Worm (Caenorhabditis elegans) whole organism, mixed stage, embryonic: ENCODE data around the gene nhr-186.

Experiments used
- M03D4.4 ChIP-seq: sonication (generic microtip); optimal IDR thresholded peaks from 2 replicates; lab custom pipeline; 2017; ENCODE audit warnings: mild to moderate bottlenecking, missing genetic modification characterization, missing compliant biosample characterization
- bed-3 ChIP-seq: fragments of 200-800 bp; sonication (Bioruptor generic); optimal IDR thresholded peaks from 3 replicates; lab custom pipeline; 2018; ENCODE audit warnings: mild to moderate bottlenecking, missing genetic modification characterization, moderate library complexity, missing compliant biosample characterization
- blmp-1 ChIP-seq: fragments of 150-350 bp; optimal IDR thresholded peaks from 2 replicates; lab custom pipeline; 2014; ENCODE audit warnings: missing biosample characterization, missing genetic modification characterization
- ceh-39 ChIP-seq: fragments of 150-350 bp; optimal IDR thresholded peaks from 2 replicates; lab custom pipeline; 2014; ENCODE audit warnings: missing biosample characterization, missing genetic modification characterization
- ceh-43 ChIP-seq: fragments of 200-800 bp; sonication (Bioruptor generic); optimal IDR thresholded peaks from 2 replicates; lab custom pipeline; 2018; ENCODE audit warnings: mild to moderate bottlenecking, missing genetic modification characterization, moderate library complexity, missing compliant biosample characterization
- ceh-83 ChIP-seq: fragments of 200-800 bp; sonication (Bioruptor generic); optimal IDR thresholded peaks from 2 replicates; lab custom pipeline; 2018; ENCODE audit warnings: mild to moderate bottlenecking, missing genetic modification characterization, missing compliant biosample characterization
- ces-1 ChIP-seq: fragments of 150-350 bp; optimal IDR thresholded peaks from 2 replicates; lab custom pipeline; 2014; ENCODE audit warnings: missing biosample characterization, missing genetic modification reagents, missing genetic modification characterization
- cnd-1 ChIP-seq: fragments of 200-800 bp; sonication (Bioruptor generic); optimal IDR thresholded peaks from 2 replicates; lab custom pipeline; 2018; ENCODE audit warnings: mild to moderate bottlenecking, missing genetic modification characterization, missing compliant biosample characterization
- elt-1 ChIP-seq: sonication (generic microtip); optimal IDR thresholded peaks from 2 replicates; lab custom pipeline; 2017; ENCODE audit warnings: missing genetic modification characterization, mild to moderate bottlenecking, missing compliant biosample characterization, antibody characterized with exemption, moderate library complexity, borderline replicate concordance; ENCODE audit not compliant: insufficient read depth
- elt-3 ChIP-seq: fragments of 150-350 bp; optimal IDR thresholded peaks from 2 replicates; lab custom pipeline; 2014; ENCODE audit warnings: missing biosample characterization, missing genetic modification characterization
- flh-1 ChIP-seq: fragments of 200-800 bp; sonication (Bioruptor generic); optimal IDR thresholded peaks from 2 replicates; lab custom pipeline; 2018; ENCODE audit warnings: mild to moderate bottlenecking, missing genetic modification characterization, moderate library complexity, missing compliant biosample characterization
- ham-2 ChIP-seq: fragments of 200-800 bp; sonication (Bioruptor generic); optimal IDR thresholded peaks from 2 replicates; lab custom pipeline; 2018; ENCODE audit warnings: mild to moderate bottlenecking, missing genetic modification characterization, missing compliant biosample characterization
- hlh-1 ChIP-seq: fragments of 150-350 bp; optimal IDR thresholded peaks from 2 replicates; lab custom pipeline; 2014; ENCODE audit warnings: missing biosample characterization, missing genetic modification reagents, missing genetic modification characterization
- lin-13 ChIP-seq: fragments of 150-350 bp; optimal IDR thresholded peaks from 2 replicates; lab custom pipeline; 2014; ENCODE audit warnings: missing biosample characterization, missing genetic modification characterization
- lin-32 ChIP-seq: fragments of 200-800 bp; sonication (Bioruptor generic); optimal IDR thresholded peaks from 2 replicates; lab custom pipeline; 2018; ENCODE audit warnings: mild to moderate bottlenecking, missing genetic modification characterization, missing compliant biosample characterization
- lsy-2 ChIP-seq: fragments of 150-350 bp; optimal IDR thresholded peaks from 2 replicates; lab custom pipeline; 2014; ENCODE audit warnings: missing biosample characterization, missing genetic modification characterization
- mep-1 ChIP-seq: fragments of 150-350 bp; optimal IDR thresholded peaks from 2 replicates; lab custom pipeline; 2017; ENCODE audit warnings: missing biosample characterization, missing genetic modification reagents, missing genetic modification characterization, inconsistent platforms
- mls-2 ChIP-seq: sonication (generic microtip); optimal IDR thresholded peaks from 2 replicates; lab custom pipeline; 2016; ENCODE audit warnings: mild to moderate bottlenecking, missing genetic modification characterization, moderate library complexity, missing compliant biosample characterization
- nhr-12 ChIP-seq: fragments of 150-350 bp; optimal IDR thresholded peaks from 2 replicates; lab custom pipeline; 2014; ENCODE audit warnings: missing biosample characterization, missing genetic modification characterization
- nhr-2 ChIP-seq: fragments of 150-350 bp; optimal IDR thresholded peaks from 2 replicates; lab custom pipeline; 2014; ENCODE audit warnings: missing biosample characterization, missing genetic modification characterization
- nhr-237 ChIP-seq: fragments of 150-350 bp; optimal IDR thresholded peaks from 2 replicates; lab custom pipeline; 2014; ENCODE audit warnings: missing biosample characterization, missing genetic modification characterization
- pha-4 ChIP-seq: fragments of 150-350 bp; optimal IDR thresholded peaks from 2 replicates; lab custom pipeline; 2018; ENCODE audit warnings: missing biosample characterization, missing genetic modification reagents, missing genetic modification characterization
- sem-2 ChIP-seq: fragments of 200-800 bp; sonication (Bioruptor generic); optimal IDR thresholded peaks from 2 replicates; lab custom pipeline; 2018; ENCODE audit warnings: mild to moderate bottlenecking, missing genetic modification characterization, missing compliant biosample characterization
- snpc-4 ChIP-seq: fragments of 150-350 bp; optimal IDR thresholded peaks from 2 replicates; lab custom pipeline; 2014; ENCODE audit warnings: missing biosample characterization, missing genetic modification characterization
- sptf-1 ChIP-seq: sonication (generic microtip); optimal IDR thresholded peaks from 2 replicates; lab custom pipeline; 2017; ENCODE audit warnings: mild to moderate bottlenecking, missing genetic modification characterization, moderate library complexity, missing compliant biosample characterization
- tbx-8 ChIP-seq: fragments of 200-800 bp; sonication (Bioruptor generic); optimal IDR thresholded peaks from 2 replicates; lab custom pipeline; 2018; ENCODE audit warnings: mild to moderate bottlenecking, missing genetic modification characterization, moderate library complexity, missing compliant biosample characterization
- unc-120 ChIP-seq: sonication (generic microtip); optimal IDR thresholded peaks from 2 replicates; lab custom pipeline; 2017; ENCODE audit warnings: missing genetic modification characterization, missing compliant biosample characterization; ENCODE audit not compliant: poor library complexity, severe bottlenecking
- unc-39 ChIP-seq: fragments of 150-350 bp; optimal IDR thresholded peaks from 2 replicates; lab custom pipeline; 2014; ENCODE audit warnings: missing biosample characterization, missing genetic modification characterization
- unc-62 ChIP-seq: fragments of 150-350 bp; optimal IDR thresholded peaks from 2 replicates; lab custom pipeline; 2014; ENCODE audit warnings: missing biosample characterization, missing genetic modification reagents, missing genetic modification characterization
- zip-8 ChIP-seq: fragments of 150-350 bp; optimal IDR thresholded peaks from 2 replicates; lab custom pipeline; 2014; ENCODE audit warnings: missing biosample characterization, missing genetic modification characterization
- ztf-11 ChIP-seq: fragments of 150-350 bp; optimal IDR thresholded peaks from 2 replicates; lab custom pipeline; 2014; ENCODE audit warnings: missing biosample characterization, missing genetic modification characterization

The nhr-186 gene

DNA sequence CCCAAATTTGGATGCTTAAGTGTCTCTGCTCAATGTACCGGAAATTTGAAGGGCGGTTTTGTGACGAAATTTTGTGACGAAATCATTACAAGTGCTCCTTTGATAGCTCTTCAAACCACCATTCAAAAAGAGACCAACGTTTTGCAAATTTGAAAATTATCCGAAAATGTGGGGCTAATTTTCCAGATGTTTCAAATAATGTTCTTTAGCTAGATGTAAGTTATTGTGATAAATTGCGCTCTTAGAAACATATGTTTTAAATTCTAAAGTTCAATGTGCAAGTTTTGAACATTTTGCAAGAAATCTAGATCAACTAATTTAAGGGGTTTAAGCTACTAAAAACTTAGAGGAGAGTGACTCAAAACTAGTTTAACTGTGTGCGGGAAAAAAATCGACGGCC lies 33.9 kb downstream of the nhr-186 start:
- TF ChIP-seq mls-2 (tag; lab: Kevin White, UChicago), result no peak
- no peak for TF ChIP-seq zip-8 (tag; lab: Kevin White, UChicago)
- no peak for TF ChIP-seq ham-2 (GFP tag; lab: Kevin White, UChicago)

DNA sequence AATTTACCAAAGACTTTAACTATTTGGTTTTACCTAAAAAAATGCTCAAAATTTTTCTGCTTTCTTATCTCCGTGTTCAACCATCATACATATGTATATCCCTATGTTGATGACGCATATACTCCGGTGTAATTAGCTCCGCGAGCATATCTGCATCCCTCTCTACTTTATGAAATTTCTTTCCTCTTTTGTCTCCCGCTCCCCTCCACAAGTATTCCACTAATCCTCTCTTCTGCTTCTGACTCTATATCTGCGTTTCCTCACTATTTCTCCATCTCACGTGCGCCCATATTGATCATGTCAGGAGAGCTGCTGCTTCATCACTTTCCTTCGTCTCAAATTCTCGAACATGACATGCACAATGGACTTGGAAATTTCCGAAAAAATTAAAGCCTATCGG lies 39.8 kb downstream of the nhr-186 start, which contains the start of gene H10D18.1:
H10D18.1 (plus strand) TSS at position 277 of the 400 bp plus-strand sequence.
- TF ChIP-seq ces-1 (GFP tag; lab: Kevin White, UChicago), result peak; percentile 22
- no peak for TF ChIP-seq unc-39

DNA sequence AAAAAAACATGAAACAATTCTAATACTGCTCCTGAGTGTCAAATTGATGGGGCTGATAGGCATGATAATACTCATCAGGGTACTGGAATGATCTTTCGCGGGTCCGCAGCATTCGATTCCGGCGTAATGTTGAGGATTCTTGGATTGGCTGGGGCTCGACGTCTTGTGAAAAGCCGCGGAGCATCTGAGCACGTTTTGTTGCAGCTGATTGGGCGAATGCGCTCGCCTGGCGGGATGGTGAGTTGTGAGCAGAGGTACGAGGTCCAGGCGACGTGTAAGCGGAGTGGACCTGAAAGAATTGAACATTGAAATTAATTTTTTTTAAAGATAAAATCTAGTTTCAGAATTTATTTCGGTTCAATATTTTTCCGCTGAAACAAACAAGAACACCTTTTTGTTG lies 40.7 kb downstream of the nhr-186 start:
- TF ChIP-seq sptf-1 (tag; lab: Kevin White, UChicago), result no peak
- no peak for TF ChIP-seq unc-62 (GFP tag; lab: Kevin White, UChicago)
- TF ChIP-seq unc-120, result no peak
- no peak for TF ChIP-seq elt-1 (tag; lab: Kevin White, UChicago)
- TF ChIP-seq, all 35 proteins: peak for 0

- TF ChIP-seq sem-2 (GFP tag; lab: Kevin White, UChicago) (no peak), lsy-2 (tag; lab: Kevin White, UChicago) (no peak), elt-3 (tag; lab: Kevin White, UChicago) (no peak), cnd-1 (tag; lab: Kevin White, UChicago) (no peak), ceh-39 (tag; lab: Kevin White, UChicago) (no peak)
Measured at ce11 chrV:3812291-3812690, 42.5 kb downstream of the nhr-186 start, which contains the start of gene scl-12. TSS of gene scl-12 (plus strand) at chrV:3812591.

DNA sequence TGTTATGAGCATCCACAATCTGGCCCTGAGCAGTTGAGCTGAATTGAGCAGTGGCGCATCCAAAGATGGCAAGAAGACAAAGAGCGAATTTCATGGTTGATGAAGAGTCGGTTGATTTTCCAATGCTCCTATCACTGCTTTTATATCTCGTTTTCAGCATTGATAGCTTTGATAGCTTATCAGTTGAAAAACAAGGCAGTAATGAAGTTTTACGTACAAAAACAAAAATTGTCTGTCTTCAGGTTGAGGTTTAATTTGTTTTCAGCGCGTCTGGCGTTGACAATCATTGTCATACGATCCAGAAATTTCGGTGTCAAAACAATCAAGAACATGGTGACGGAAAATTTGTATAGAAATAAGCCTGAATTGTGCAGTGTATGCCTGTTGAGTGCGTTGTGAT lies 43.2 kb downstream of the nhr-186 start, which contains the start of gene scl-13:
scl-13 (minus strand) TSS at position 101 of the 400 bp plus-strand sequence.
- no peak for TF ChIP-seq flh-1 (GFP tag; lab: Kevin White, UChicago)
- TF ChIP-seq ceh-43 (GFP tag; lab: Kevin White, UChicago), result no peak
- no peak for TF ChIP-seq sem-2 (GFP tag; lab: Kevin White, UChicago)
- TF ChIP-seq hlh-1 (tag; lab: Kevin White, UChicago), result no peak
- TF ChIP-seq pha-4 (tag; lab: Kevin White, UChicago), result no peak
- no peak for TF ChIP-seq elt-1 (tag; lab: Kevin White, UChicago)
- TF ChIP-seq nhr-2, result no peak
- no peak for TF ChIP-seq nhr-12
- TF ChIP-seq unc-39, result no peak
- TF ChIP-seq cnd-1 (tag; lab: Kevin White, UChicago), result no peak
- TF ChIP-seq ceh-39 (tag; lab: Kevin White, UChicago), result no peak
- TF ChIP-seq lin-32 (GFP tag; lab: Kevin White, UChicago), result no peak
- no peak for TF ChIP-seq snpc-4 (tag; lab: Kevin White, UChicago)
- no peak for TF ChIP-seq ces-1 (GFP tag; lab: Kevin White, UChicago)
- no peak for TF ChIP-seq elt-3 (tag; lab: Kevin White, UChicago)

ce11 chrV:3810035-3810434 lies 44.7 kb downstream of the nhr-186 start:
- TF ChIP-seq flh-1 (GFP tag; lab: Kevin White, UChicago), result no peak
- no peak for TF ChIP-seq M03D4.4 (tag; lab: Kevin White, UChicago)
- TF ChIP-seq ztf-11, result no peak
- TF ChIP-seq lin-32 (GFP tag; lab: Kevin White, UChicago), result no peak
- TF ChIP-seq lin-13 (tag; lab: Kevin White, UChicago), result no peak
- no peak for TF ChIP-seq ham-2 (GFP tag; lab: Kevin White, UChicago)
- no peak for TF ChIP-seq mls-2 (tag; lab: Kevin White, UChicago)
- TF ChIP-seq ces-1 (GFP tag; lab: Kevin White, UChicago), result no peak
- no peak for TF ChIP-seq zip-8 (tag; lab: Kevin White, UChicago)
- no peak for TF ChIP-seq unc-62 (GFP tag; lab: Kevin White, UChicago)
- no peak for TF ChIP-seq pha-4 (tag; lab: Kevin White, UChicago)
- no peak for TF ChIP-seq unc-120
- TF ChIP-seq cnd-1 (tag; lab: Kevin White, UChicago), result no peak
- no peak for TF ChIP-seq hlh-1 (tag; lab: Kevin White, UChicago)
- TF ChIP-seq blmp-1 (tag; lab: Kevin White, UChicago), result no peak

DNA sequence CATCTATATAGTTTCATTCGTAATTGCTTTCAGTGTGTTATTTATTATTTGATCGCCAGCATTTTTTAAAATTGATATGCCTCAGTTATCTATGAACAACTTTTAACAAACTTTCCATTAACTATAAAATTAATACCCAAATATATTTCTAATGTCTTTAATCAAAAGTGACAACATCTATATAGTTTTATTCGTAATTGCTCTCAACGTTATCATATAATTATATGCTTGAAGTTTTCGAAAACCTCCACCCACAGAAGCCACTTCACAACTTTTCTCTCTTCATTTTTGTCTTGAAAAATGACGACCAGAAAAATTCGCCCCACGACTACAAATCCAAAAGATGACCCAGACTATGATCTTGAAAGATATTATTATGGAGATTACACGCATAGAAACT lies 46.4 kb downstream of the nhr-186 start, which contains the start of gene srw-6:
srw-6 (plus strand) TSS at position 301 of the 400 bp plus-strand sequence.
- TF ChIP-seq hlh-1 (tag; lab: Kevin White, UChicago) (no peak), nhr-2 (no peak), ceh-43 (GFP tag; lab: Kevin White, UChicago) (no peak), bed-3 (GFP tag; lab: Kevin White, UChicago) (no peak), ces-1 (GFP tag; lab: Kevin White, UChicago) (no peak), snpc-4 (tag; lab: Kevin White, UChicago) (no peak), lsy-2 (tag; lab: Kevin White, UChicago) (no peak), nhr-237 (no peak), ceh-39 (tag; lab: Kevin White, UChicago) (no peak), elt-1 (tag; lab: Kevin White, UChicago) (no peak), cnd-1 (tag; lab: Kevin White, UChicago) (no peak), ceh-83 (GFP tag; lab: Kevin White, UChicago) (no peak), M03D4.4 (tag; lab: Kevin White, UChicago) (no peak), sem-2 (GFP tag; lab: Kevin White, UChicago) (no peak), mep-1 (tag; lab: Kevin White, UChicago) (no peak), tbx-8 (GFP tag; lab: Kevin White, UChicago) (no peak), mls-2 (tag; lab: Kevin White, UChicago) (no peak), sptf-1 (tag; lab: Kevin White, UChicago) (no peak), lin-13 (tag; lab: Kevin White, UChicago) (no peak)
